Fruit fly (Drosophila melanogaster) whole organism, embryonic: Measurements from ENCODE around the gene Obp99b.
A peak's percentile ranks its signal among the peaks of the same experiment; 100 is the strongest.

ENCODE experiments used
- Adf1 ChIP-seq: fragments of 200-800 bp; sonication (Bioruptor generic); IDR thresholded peaks from 2 replicates; pipeline ENCODE4 v1.3.6; 2022; ENCODE audit warnings: missing biosample characterization, missing genetic modification characterization
- Asciz ChIP-seq: fragments of 200-800 bp; sonication (Bioruptor generic); optimal IDR thresholded peaks from 2 replicates; lab custom pipeline; 2017; ENCODE audit warnings: missing biosample characterization, mild to moderate bottlenecking, missing genetic modification characterization, missing genetic modification reagents
- BEAF-32 ChIP-seq: fragments of 200-800 bp; sonication (Bioruptor generic); optimal IDR thresholded peaks from 3 replicates; lab custom pipeline; 2017; ENCODE audit warnings: missing biosample characterization, missing genetic modification characterization, mild to moderate bottlenecking, moderate library complexity, missing genetic modification reagents
- CG10654 ChIP-seq: fragments of 200-800 bp; sonication (Bioruptor generic); optimal IDR thresholded peaks from 2 replicates; lab custom pipeline; 2016; ENCODE audit warnings: missing biosample characterization, missing genetic modification characterization
- CG12942 ChIP-seq: fragments of 200-800 bp; sonication (Bioruptor generic); optimal IDR thresholded peaks from 3 replicates; lab custom pipeline; 2016; ENCODE audit warnings: missing biosample characterization, missing genetic modification characterization
- CG13624 ChIP-seq: fragments of 200-800 bp; sonication (Bioruptor generic); optimal IDR thresholded peaks from 2 replicates; lab custom pipeline; 2016; ENCODE audit warnings: missing biosample characterization, missing genetic modification characterization
- CG14050 ChIP-seq: fragments of 200-800 bp; sonication (Bioruptor generic); IDR thresholded peaks from 3 replicates; pipeline ENCODE4 v1.3.6; 2022; ENCODE audit warnings: missing biosample characterization, missing genetic modification characterization
- CG17359 ChIP-seq: fragments of 200-800 bp; sonication (Bioruptor generic); optimal IDR thresholded peaks from 3 replicates; lab custom pipeline; 2018; ENCODE audit warnings: missing biosample characterization, mild to moderate bottlenecking, missing genetic modification characterization, moderate library complexity
- CG17612 ChIP-seq: fragments of 200-800 bp; sonication (Bioruptor generic); IDR thresholded peaks from 2 replicates; pipeline ENCODE4 v1.3.6; 2022; ENCODE audit warnings: missing biosample characterization, missing genetic modification characterization
- CG18262 ChIP-seq: fragments of 200-800 bp; optimal IDR thresholded peaks from 3 replicates; lab custom pipeline; 2019; ENCODE audit warnings: missing biosample characterization, mild to moderate bottlenecking, missing genetic modification characterization, moderate library complexity
- CG1832 ChIP-seq: fragments of 200-800 bp; sonication (Bioruptor generic); optimal IDR thresholded peaks from 2 replicates; lab custom pipeline; 2017; ENCODE audit warnings: missing biosample characterization, mild to moderate bottlenecking, missing genetic modification characterization, inconsistent platforms
- CG2129 ChIP-seq: fragments of 200-800 bp; sonication (Bioruptor generic); IDR thresholded peaks from 2 replicates; pipeline ENCODE4 v1.3.6; 2022; ENCODE audit warnings: missing biosample characterization, missing genetic modification characterization; ENCODE audit not compliant: partially characterized antibody
- CG30020 ChIP-seq: fragments of 200-800 bp; optimal IDR thresholded peaks from 2 replicates; lab custom pipeline; 2019; ENCODE audit warnings: missing biosample characterization, mild to moderate bottlenecking, missing genetic modification characterization, moderate library complexity
- CG31365 ChIP-seq: fragments of 200-800 bp; sonication (Bioruptor generic); optimal IDR thresholded peaks from 2 replicates; lab custom pipeline; 2018; ENCODE audit warnings: missing biosample characterization, mild to moderate bottlenecking, missing genetic modification characterization
- CG34224 ChIP-seq: fragments of 200-800 bp; sonication (Bioruptor generic); IDR thresholded peaks from 3 replicates; pipeline ENCODE4 v1.3.6; 2022; ENCODE audit warnings: missing biosample characterization, missing genetic modification characterization; ENCODE audit not compliant: partially characterized antibody
- CG4730 ChIP-seq: fragments of 200-800 bp; sonication (Bioruptor generic); IDR thresholded peaks from 2 replicates; pipeline ENCODE4 v1.3.6; 2022; ENCODE audit warnings: missing biosample characterization, missing genetic modification characterization
- CG5180 ChIP-seq: fragments of 200-800 bp; sonication (Bioruptor generic); optimal IDR thresholded peaks from 3 replicates; lab custom pipeline; 2017; ENCODE audit warnings: missing biosample characterization, missing genetic modification characterization, mild to moderate bottlenecking, moderate library complexity, missing genetic modification reagents
- CG7928 ChIP-seq: fragments of 200-800 bp; sonication (Bioruptor generic); optimal IDR thresholded peaks from 2 replicates; lab custom pipeline; 2017; ENCODE audit warnings: missing biosample characterization, mild to moderate bottlenecking, missing genetic modification characterization
- CG8924 ChIP-seq: fragments of 200-800 bp; optimal IDR thresholded peaks from 3 replicates; lab custom pipeline; 2019; ENCODE audit warnings: missing biosample characterization, mild to moderate bottlenecking, missing genetic modification characterization, moderate library complexity
- CG9609 ChIP-seq: fragments of 200-800 bp; sonication (Bioruptor generic); optimal IDR thresholded peaks from 3 replicates; lab custom pipeline; 2016; ENCODE audit warnings: missing biosample characterization, missing genetic modification characterization
- Dip2 ChIP-seq: fragments of 200-800 bp; sonication (Bioruptor generic); IDR thresholded peaks from 2 replicates; pipeline ENCODE4 v1.3.6; 2022; ENCODE audit warnings: missing biosample characterization, missing genetic modification characterization
- ERR ChIP-seq: fragments of 200-800 bp; sonication (Bioruptor generic); optimal IDR thresholded peaks from 2 replicates; lab custom pipeline; 2016; ENCODE audit warnings: missing biosample characterization, missing genetic modification characterization
- Fer1 ChIP-seq: fragments of 200-800 bp; sonication (Bioruptor generic); optimal IDR thresholded peaks from 2 replicates; lab custom pipeline; 2017; ENCODE audit warnings: missing biosample characterization, mild to moderate bottlenecking, missing genetic modification characterization
- Lhr ChIP-seq: fragments of 200-800 bp; sonication (Bioruptor generic); optimal IDR thresholded peaks from 3 replicates; lab custom pipeline; 2017; ENCODE audit warnings: mild to moderate bottlenecking, missing biosample characterization, missing genetic modification reagents, missing genetic modification characterization
- MBD-R2 ChIP-seq: fragments of 200-800 bp; sonication (Bioruptor generic); IDR thresholded peaks from 2 replicates; pipeline ENCODE4 v1.3.6; 2022; ENCODE audit warnings: missing biosample characterization, missing genetic modification characterization
- NK7.1 ChIP-seq: fragments of 200-800 bp; sonication (Bioruptor generic); optimal IDR thresholded peaks from 3 replicates; lab custom pipeline; 2016; ENCODE audit warnings: missing biosample characterization, missing genetic modification characterization
- Nf-YC ChIP-seq: fragments of 200-800 bp; optimal IDR thresholded peaks from 3 replicates; lab custom pipeline; 2019; ENCODE audit warnings: missing biosample characterization, mild to moderate bottlenecking, missing genetic modification characterization, moderate library complexity
- Sox100B ChIP-seq: fragments of 200-800 bp; sonication (Bioruptor generic); optimal IDR thresholded peaks from 3 replicates; lab custom pipeline; 2018; ENCODE audit warnings: missing biosample characterization, mild to moderate bottlenecking, missing genetic modification characterization
- Stat92E ChIP-seq, 3 experiments: fragments of >200 bp in 2 of 3; fragments of 200-800 bp in 1 of 3; sonication (Bioruptor generic) in 1 of 3; optimal IDR thresholded peaks; 2 replicates each; lab custom pipeline; 2017 to 2019; ENCODE audit warnings: missing biosample characterization in 3 of 3, missing genetic modification characterization in 3 of 3, mild to moderate bottlenecking in 1 of 3, moderate library complexity in 1 of 3
- Trl ChIP-seq, 3 experiments: fragments of >200 bp in 2 of 3; fragments of 200-800 bp in 1 of 3; sonication (Bioruptor generic) in 1 of 3; optimal IDR thresholded peaks; 2 replicates in 1 of 3; 3 replicates in 2 of 3; lab custom pipeline; 2016 to 2017; ENCODE audit warnings: missing biosample characterization in 1 of 3, missing genetic modification characterization in 1 of 3
- ab ChIP-seq: fragments of 200-800 bp; sonication (Bioruptor generic); optimal IDR thresholded peaks from 2 replicates; lab custom pipeline; 2016; ENCODE audit warnings: missing biosample characterization, missing genetic modification characterization
- cato ChIP-seq: fragments of 200-800 bp; sonication (Bioruptor generic); optimal IDR thresholded peaks from 2 replicates; lab custom pipeline; 2016; ENCODE audit warnings: missing biosample characterization, missing genetic modification characterization, borderline replicate concordance
- chn ChIP-seq: fragments of 200-800 bp; sonication (Bioruptor generic); optimal IDR thresholded peaks from 2 replicates; lab custom pipeline; 2016; ENCODE audit warnings: missing biosample characterization, missing genetic modification characterization
- crp ChIP-seq, 2 experiments: fragments of 200-800 bp; sonication (Bioruptor generic); optimal IDR thresholded peaks; 2 replicates in 1 of 2; 3 replicates in 1 of 2; lab custom pipeline; 2017; ENCODE audit warnings: missing biosample characterization in 2 of 2, missing genetic modification characterization in 2 of 2, mild to moderate bottlenecking in 1 of 2, moderate library complexity in 1 of 2
- dmrt11E ChIP-seq: fragments of 200-800 bp; sonication (Bioruptor generic); optimal IDR thresholded peaks from 3 replicates; lab custom pipeline; 2018; ENCODE audit warnings: missing biosample characterization, mild to moderate bottlenecking, missing genetic modification characterization, moderate library complexity
- ems ChIP-seq: fragments of 200-800 bp; sonication (Bioruptor generic); optimal IDR thresholded peaks from 3 replicates; lab custom pipeline; 2016; ENCODE audit warnings: missing biosample characterization, missing genetic modification characterization
- esg ChIP-seq: fragments of 200-800 bp; sonication (Bioruptor generic); conservative IDR thresholded peaks from 2 replicates; pipeline ENCODE4 v1.3.6; 2022; ENCODE audit warnings: missing biosample characterization, missing genetic modification characterization
- hkb ChIP-seq, 2 experiments: fragments of 200-800 bp in 1 of 2; fragments of >200 bp in 1 of 2; sonication (Bioruptor generic) in 1 of 2; IDR thresholded peaks in 1 of 2; optimal IDR thresholded peaks in 1 of 2; 2 replicates each; pipeline versions ENCODE4 v1.3.6 to Lab custom; 2017 to 2022; ENCODE audit warnings: missing biosample characterization in 1 of 2, missing genetic modification characterization in 1 of 2
- inv ChIP-seq: fragments of 200-800 bp; sonication (Bioruptor generic); IDR thresholded peaks from 2 replicates; pipeline ENCODE4 v1.3.6; 2022; ENCODE audit warnings: missing biosample characterization, missing genetic modification characterization; ENCODE audit not compliant: partially characterized antibody
- kay ChIP-seq: fragments of 200-800 bp; sonication (Bioruptor generic); optimal IDR thresholded peaks from 2 replicates; lab custom pipeline; 2016; ENCODE audit warnings: missing biosample characterization, missing genetic modification characterization
- lilli ChIP-seq: fragments of 200-800 bp; sonication (Bioruptor generic); optimal IDR thresholded peaks from 3 replicates; lab custom pipeline; 2016; ENCODE audit warnings: missing biosample characterization, missing genetic modification characterization
- onecut ChIP-seq: fragments of 200-800 bp; sonication (Bioruptor generic); IDR thresholded peaks from 2 replicates; pipeline ENCODE4 v1.3.6; 2022; ENCODE audit warnings: missing biosample characterization, missing genetic modification characterization
- pho ChIP-seq: fragments of 200-800 bp; sonication (Bioruptor generic); optimal IDR thresholded peaks from 2 replicates; lab custom pipeline; 2016; ENCODE audit warnings: missing biosample characterization, missing genetic modification characterization
- phol ChIP-seq: fragments of 200-800 bp; sonication (Bioruptor generic); optimal IDR thresholded peaks from 3 replicates; lab custom pipeline; 2018; ENCODE audit warnings: missing biosample characterization, mild to moderate bottlenecking, missing genetic modification characterization, moderate library complexity
- pros ChIP-seq: fragments of 200-800 bp; sonication (Bioruptor generic); optimal IDR thresholded peaks from 3 replicates; lab custom pipeline; 2019; ENCODE audit warnings: missing biosample characterization, mild to moderate bottlenecking, missing genetic modification characterization, moderate library complexity
- scrt ChIP-seq: fragments of 200-800 bp; sonication (Bioruptor generic); optimal IDR thresholded peaks from 2 replicates; lab custom pipeline; 2018; ENCODE audit warnings: missing biosample characterization, mild to moderate bottlenecking, missing genetic modification characterization, moderate library complexity
- sug ChIP-seq: fragments of 200-800 bp; optimal IDR thresholded peaks from 2 replicates; lab custom pipeline; 2019; ENCODE audit warnings: missing biosample characterization, mild to moderate bottlenecking, missing genetic modification characterization, moderate library complexity
- tap ChIP-seq: fragments of 200-800 bp; optimal IDR thresholded peaks from 3 replicates; lab custom pipeline; 2019; ENCODE audit warnings: missing biosample characterization, mild to moderate bottlenecking, missing genetic modification characterization, moderate library complexity

Obp99b gene

dm6 chr3R:29745056-29745455, 28.4 kb upstream of the Obp99b start, which contains the start of the genes Wdr24 and IntS11 (continued):
- TF ChIP-seq kay (peak; percentile 54), CG9609 (GFP tag; lab: Kevin White, UChicago) (peak; percentile 69), lilli (GFP tag; lab: Kevin White, UChicago) (peak; percentile 93), CG8924 (tag; lab: Kevin White, UChicago) (peak; percentile 74), chn (peak; percentile 83), hkb (optimal IDR thresholded peaks at IDR 0.05; lab: Kevin White, UChicago) (peak; percentile 97), hkb (GFP tag; IDR thresholded peaks at IDR 0.05; lab: Robert Waterston, UW) (peak; percentile 73), CG12942 (GFP tag; lab: Kevin White, UChicago) (peak; percentile 72), Fer1 (GFP tag; lab: Kevin White, UChicago) (peak; percentile 73), Nf-YC (tag; lab: Kevin White, UChicago) (peak; percentile 63), Dip2 (GFP tag; lab: Robert Waterston, UW) (0 out of 2 replicates have a peak, but pooled peaks have one; percentile 28), ab (GFP tag; lab: Kevin White, UChicago) (peak; percentile 28), Sox100B (GFP tag; lab: Kevin White, UChicago) (no peak), CG1832 (GFP tag; lab: Kevin White, UChicago) (no peak), phol (tag; lab: Kevin White, UChicago) (peak; percentile 85), esg (peak; percentile 91), CG17359 (tag; lab: Kevin White, UChicago) (peak; percentile 70), CG5180 (GFP tag; lab: Kevin White, UChicago) (no peak), cato (GFP tag; lab: Kevin White, UChicago) (peak; percentile 38), CG2129 (no peak), CG13624 (GFP tag; lab: Kevin White, UChicago) (peak; percentile 86), crp (GFP tag; optimal IDR thresholded peaks at IDR 0.05; lab: Kevin White, UChicago) (peak in 1 of 2 experiments; percentile 70), CG14050 (GFP tag; lab: Robert Waterston, UW) (peak; percentile 83; the same call in 2 of the 3 replicates), BEAF-32 (GFP tag; lab: Kevin White, UChicago) (peak; percentile 54), Stat92E (GFP tag; optimal IDR thresholded peaks at IDR 0.05; lab: Kevin White, UChicago) (peak in 1 of 3 experiments; percentile 33), tap (tag; lab: Kevin White, UChicago) (no peak), CG30020 (tag; lab: Kevin White, UChicago) (peak; percentile 45), CG34224 (GFP tag; lab: Robert Waterston, UW) (peak; percentile 31; the same call in 1 of the 3 replicates), CG7928 (GFP tag; lab: Kevin White, UChicago) (peak; percentile 25), ems (peak; percentile 69), Asciz (GFP tag; lab: Kevin White, UChicago) (no peak), sug (tag; lab: Kevin White, UChicago) (peak; percentile 89), dmrt11E (tag; lab: Kevin White, UChicago) (peak; percentile 43), inv (GFP tag; lab: Robert Waterston, UW) (no peak), CG31365 (tag; lab: Kevin White, UChicago) (peak; percentile 9), ERR (GFP tag; lab: Kevin White, UChicago) (peak; percentile 15), CG18262 (tag; lab: Kevin White, UChicago) (peak; percentile 67), Trl (optimal IDR thresholded peaks at IDR 0.05; lab: Kevin White, UChicago) (no peak), Trl (GFP tag; optimal IDR thresholded peaks at IDR 0.05; lab: Kevin White, UChicago) (peak; percentile 41), MBD-R2 (GFP tag; lab: Robert Waterston, UW) (peak; percentile 98), pho (GFP tag; lab: Kevin White, UChicago) (peak; percentile 82), Adf1 (GFP tag; lab: Robert Waterston, UW) (peak; percentile 71), CG4730 (GFP tag; lab: Robert Waterston, UW) (peak; percentile 88), onecut (GFP tag; lab: Robert Waterston, UW) (peak; percentile 23), scrt (GFP tag; lab: Kevin White, UChicago) (peak; percentile 77), pros (GFP tag; lab: Kevin White, UChicago) (peak; percentile 2), NK7.1 (GFP tag; lab: Kevin White, UChicago) (no peak), Lhr (GFP tag; lab: Kevin White, UChicago) (no peak), CG17612 (GFP tag; lab: Robert Waterston, UW) (peak; percentile 76; the same call in 1 of the 2 replicates), CG10654 (peak; percentile 48)
